Worm (Caenorhabditis elegans) whole organism, mixed stage, embryonic: ENCODE data around the gene sma-6.

Experiments
- M03D4.4 ChIP-seq: sonication (generic microtip); optimal IDR thresholded peaks from 2 replicates; lab custom pipeline; 2017; ENCODE audit warnings: mild to moderate bottlenecking, missing genetic modification characterization, missing compliant biosample characterization
- bed-3 ChIP-seq: fragments of 200-800 bp; sonication (Bioruptor generic); optimal IDR thresholded peaks from 3 replicates; lab custom pipeline; 2018; ENCODE audit warnings: mild to moderate bottlenecking, missing genetic modification characterization, moderate library complexity, missing compliant biosample characterization
- ceh-39 ChIP-seq: fragments of 150-350 bp; optimal IDR thresholded peaks from 2 replicates; lab custom pipeline; 2014; ENCODE audit warnings: missing biosample characterization, missing genetic modification characterization
- ceh-43 ChIP-seq: fragments of 200-800 bp; sonication (Bioruptor generic); optimal IDR thresholded peaks from 2 replicates; lab custom pipeline; 2018; ENCODE audit warnings: mild to moderate bottlenecking, missing genetic modification characterization, moderate library complexity, missing compliant biosample characterization
- ceh-83 ChIP-seq: fragments of 200-800 bp; sonication (Bioruptor generic); optimal IDR thresholded peaks from 2 replicates; lab custom pipeline; 2018; ENCODE audit warnings: mild to moderate bottlenecking, missing genetic modification characterization, missing compliant biosample characterization
- ces-1 ChIP-seq: fragments of 150-350 bp; optimal IDR thresholded peaks from 2 replicates; lab custom pipeline; 2014; ENCODE audit warnings: missing biosample characterization, missing genetic modification reagents, missing genetic modification characterization
- elt-1 ChIP-seq: sonication (generic microtip); optimal IDR thresholded peaks from 2 replicates; lab custom pipeline; 2017; ENCODE audit warnings: missing genetic modification characterization, mild to moderate bottlenecking, missing compliant biosample characterization, antibody characterized with exemption, moderate library complexity, borderline replicate concordance; ENCODE audit not compliant: insufficient read depth
- elt-3 ChIP-seq: fragments of 150-350 bp; optimal IDR thresholded peaks from 2 replicates; lab custom pipeline; 2014; ENCODE audit warnings: missing biosample characterization, missing genetic modification characterization
- flh-1 ChIP-seq: fragments of 200-800 bp; sonication (Bioruptor generic); optimal IDR thresholded peaks from 2 replicates; lab custom pipeline; 2018; ENCODE audit warnings: mild to moderate bottlenecking, missing genetic modification characterization, moderate library complexity, missing compliant biosample characterization
- ham-2 ChIP-seq: fragments of 200-800 bp; sonication (Bioruptor generic); optimal IDR thresholded peaks from 2 replicates; lab custom pipeline; 2018; ENCODE audit warnings: mild to moderate bottlenecking, missing genetic modification characterization, missing compliant biosample characterization
- hlh-1 ChIP-seq: fragments of 150-350 bp; optimal IDR thresholded peaks from 2 replicates; lab custom pipeline; 2014; ENCODE audit warnings: missing biosample characterization, missing genetic modification reagents, missing genetic modification characterization
- lin-13 ChIP-seq: fragments of 150-350 bp; optimal IDR thresholded peaks from 2 replicates; lab custom pipeline; 2014; ENCODE audit warnings: missing biosample characterization, missing genetic modification characterization
- lin-32 ChIP-seq: fragments of 200-800 bp; sonication (Bioruptor generic); optimal IDR thresholded peaks from 2 replicates; lab custom pipeline; 2018; ENCODE audit warnings: mild to moderate bottlenecking, missing genetic modification characterization, missing compliant biosample characterization
- lsy-2 ChIP-seq: fragments of 150-350 bp; optimal IDR thresholded peaks from 2 replicates; lab custom pipeline; 2014; ENCODE audit warnings: missing biosample characterization, missing genetic modification characterization
- mab-5 ChIP-seq: fragments of 150-350 bp; optimal IDR thresholded peaks from 2 replicates; lab custom pipeline; 2014; ENCODE audit warnings: missing biosample characterization, missing genetic modification characterization
- mep-1 ChIP-seq: fragments of 150-350 bp; optimal IDR thresholded peaks from 2 replicates; lab custom pipeline; 2017; ENCODE audit warnings: missing biosample characterization, missing genetic modification reagents, missing genetic modification characterization, inconsistent platforms
- mls-2 ChIP-seq: sonication (generic microtip); optimal IDR thresholded peaks from 2 replicates; lab custom pipeline; 2016; ENCODE audit warnings: mild to moderate bottlenecking, missing genetic modification characterization, moderate library complexity, missing compliant biosample characterization
- nhr-12 ChIP-seq: fragments of 150-350 bp; optimal IDR thresholded peaks from 2 replicates; lab custom pipeline; 2014; ENCODE audit warnings: missing biosample characterization, missing genetic modification characterization
- nhr-2 ChIP-seq: fragments of 150-350 bp; optimal IDR thresholded peaks from 2 replicates; lab custom pipeline; 2014; ENCODE audit warnings: missing biosample characterization, missing genetic modification characterization
- nhr-28 ChIP-seq: fragments of 150-350 bp; optimal IDR thresholded peaks from 2 replicates; lab custom pipeline; 2014; ENCODE audit warnings: missing biosample characterization, missing genetic modification characterization
- nhr-76 ChIP-seq: sonication (generic microtip); optimal IDR thresholded peaks from 2 replicates; lab custom pipeline; 2017; ENCODE audit warnings: missing biosample characterization, missing genetic modification characterization
- pha-4 ChIP-seq: fragments of 150-350 bp; optimal IDR thresholded peaks from 2 replicates; lab custom pipeline; 2018; ENCODE audit warnings: missing biosample characterization, missing genetic modification reagents, missing genetic modification characterization
- sem-2 ChIP-seq: fragments of 200-800 bp; sonication (Bioruptor generic); optimal IDR thresholded peaks from 2 replicates; lab custom pipeline; 2018; ENCODE audit warnings: mild to moderate bottlenecking, missing genetic modification characterization, missing compliant biosample characterization
- snpc-4 ChIP-seq: fragments of 150-350 bp; optimal IDR thresholded peaks from 2 replicates; lab custom pipeline; 2014; ENCODE audit warnings: missing biosample characterization, missing genetic modification characterization
- sptf-1 ChIP-seq: sonication (generic microtip); optimal IDR thresholded peaks from 2 replicates; lab custom pipeline; 2017; ENCODE audit warnings: mild to moderate bottlenecking, missing genetic modification characterization, moderate library complexity, missing compliant biosample characterization
- unc-120 ChIP-seq: sonication (generic microtip); optimal IDR thresholded peaks from 2 replicates; lab custom pipeline; 2017; ENCODE audit warnings: missing genetic modification characterization, missing compliant biosample characterization; ENCODE audit not compliant: poor library complexity, severe bottlenecking
- unc-39 ChIP-seq: fragments of 150-350 bp; optimal IDR thresholded peaks from 2 replicates; lab custom pipeline; 2014; ENCODE audit warnings: missing biosample characterization, missing genetic modification characterization
- unc-62 ChIP-seq: fragments of 150-350 bp; optimal IDR thresholded peaks from 2 replicates; lab custom pipeline; 2014; ENCODE audit warnings: missing biosample characterization, missing genetic modification reagents, missing genetic modification characterization
- zip-8 ChIP-seq: fragments of 150-350 bp; optimal IDR thresholded peaks from 2 replicates; lab custom pipeline; 2014; ENCODE audit warnings: missing biosample characterization, missing genetic modification characterization
- ztf-11 ChIP-seq: fragments of 150-350 bp; optimal IDR thresholded peaks from 2 replicates; lab custom pipeline; 2014; ENCODE audit warnings: missing biosample characterization, missing genetic modification characterization

sma-6 gene

DNA sequence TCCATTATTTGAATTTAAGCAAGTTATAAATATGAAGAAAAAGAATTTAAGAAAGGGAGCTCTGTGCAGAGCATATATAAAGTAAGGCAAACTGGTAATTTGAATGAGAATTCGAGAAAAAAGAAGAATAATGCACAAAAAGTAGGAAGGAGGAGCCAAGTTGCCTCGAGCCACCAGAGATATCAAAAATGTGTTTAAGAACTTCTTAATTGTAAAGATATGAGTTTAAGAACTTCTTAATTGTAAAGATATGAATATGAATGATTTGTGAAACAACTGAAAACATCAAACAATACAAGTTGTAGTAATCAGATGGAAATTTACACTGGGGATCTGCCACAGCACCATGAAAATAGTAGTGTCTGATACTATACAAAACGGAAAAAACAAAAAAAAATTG lies 37.4 kb upstream of the sma-6 start, which contains the start of gene F13H8.6:
F13H8.6 (minus strand) TSS at position 101 of the 400 bp plus-strand sequence.
- no peak for TF ChIP-seq lin-32 (GFP tag; lab: Kevin White, UChicago)
- no peak for TF ChIP-seq mep-1 (tag; lab: Kevin White, UChicago)
- no peak for TF ChIP-seq bed-3 (GFP tag; lab: Kevin White, UChicago)
- no peak for TF ChIP-seq elt-1
- no peak for TF ChIP-seq nhr-12 (tag; lab: Kevin White, UChicago)

DNA sequence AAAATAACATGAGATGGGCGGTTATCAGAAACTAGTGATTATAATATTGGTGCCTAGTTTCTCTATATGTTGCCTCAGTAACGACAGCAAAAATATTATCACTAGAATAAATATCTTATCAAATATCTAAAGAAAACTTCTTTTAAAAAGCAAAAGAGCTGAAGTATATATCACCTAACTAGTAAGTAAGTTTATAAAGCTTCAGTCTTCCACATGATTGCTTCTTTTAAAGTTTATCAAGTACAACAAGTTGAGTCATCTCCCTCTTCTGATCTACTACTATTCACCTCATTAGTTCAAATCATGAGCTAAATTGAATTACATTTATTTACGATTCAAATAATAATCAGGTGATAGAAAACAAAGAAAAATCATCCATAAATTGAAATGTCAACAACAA lies 36.2 kb upstream of the sma-6 start:
- TF ChIP-seq hlh-1 (tag; lab: Kevin White, UChicago) (no peak), ceh-83 (GFP tag; lab: Kevin White, UChicago) (no peak), zip-8 (tag; lab: Kevin White, UChicago) (no peak), ceh-43 (GFP tag; lab: Kevin White, UChicago) (no peak), sptf-1 (tag; lab: Kevin White, UChicago) (no peak), pha-4 (tag; lab: Kevin White, UChicago) (no peak), elt-3 (tag; lab: Kevin White, UChicago) (no peak), ceh-39 (tag; lab: Kevin White, UChicago) (no peak)

DNA sequence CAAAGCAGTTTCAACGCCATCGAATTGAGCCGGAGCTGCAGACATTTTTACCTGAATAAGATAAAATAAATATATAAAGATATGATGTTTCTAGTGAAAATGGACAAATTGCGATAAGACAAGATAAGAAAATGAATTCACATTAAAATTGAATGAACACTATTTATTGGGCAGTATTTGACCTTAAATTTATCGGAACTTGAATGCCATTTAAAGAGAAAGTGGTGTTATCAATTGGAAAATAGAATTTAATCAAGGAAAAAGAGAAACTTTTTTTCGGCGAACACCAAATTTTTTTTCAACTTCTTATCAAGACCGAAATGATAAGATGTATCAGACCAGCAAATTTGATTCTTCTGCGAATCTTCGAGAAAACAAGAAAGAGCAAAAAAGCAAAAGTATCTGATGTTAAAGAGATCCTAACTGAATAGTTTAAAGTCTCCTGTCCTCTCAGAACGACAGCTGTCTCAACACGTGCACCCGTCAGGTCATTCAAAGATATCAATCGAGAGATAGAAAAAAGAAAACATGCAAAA lies 34.2 kb upstream of the sma-6 start, which contains the start of gene upb-1:
upb-1 (minus strand) TSS at position 51 of the 536 bp plus-strand sequence.
- TF ChIP-seq mab-5 (tag; lab: Kevin White, UChicago) (no peak), unc-62 (GFP tag; lab: Kevin White, UChicago) (peak; percentile 90), hlh-1 (tag; lab: Kevin White, UChicago) (peak; percentile 100), elt-3 (tag; lab: Kevin White, UChicago) (no peak)

DNA sequence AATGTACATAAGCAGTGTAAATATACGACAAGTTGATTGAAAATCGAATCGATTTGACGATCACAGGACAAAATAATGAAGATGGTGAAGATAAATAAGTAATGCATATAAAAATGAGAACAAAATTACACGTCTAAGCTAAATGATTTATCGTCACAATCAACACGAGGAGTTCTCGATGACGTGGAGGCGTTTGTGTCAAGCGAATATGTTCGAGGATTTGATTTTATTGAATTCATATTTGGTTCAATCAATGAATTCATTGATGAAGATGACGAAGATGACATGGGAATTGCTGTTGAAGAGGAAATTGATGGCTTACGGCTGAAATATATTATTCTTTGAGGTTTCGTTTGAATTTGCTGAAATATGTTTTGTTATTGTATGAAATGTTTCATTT lies 31.8 kb upstream of the sma-6 start, which contains the start of gene nyn-3:
nyn-3 (minus strand) TSS at position 101 of the 400 bp plus-strand sequence.
- no peak for TF ChIP-seq mls-2
- no peak for TF ChIP-seq lsy-2 (tag; lab: Kevin White, UChicago)
- no peak for TF ChIP-seq M03D4.4 (tag; lab: Kevin White, UChicago)
- no peak for TF ChIP-seq ces-1
- TF ChIP-seq mep-1 (tag; lab: Kevin White, UChicago): no peak
- no peak for TF ChIP-seq elt-3 (tag; lab: Kevin White, UChicago)
- no peak for TF ChIP-seq nhr-2 (tag; lab: Kevin White, UChicago)
- TF ChIP-seq nhr-76 (tag; lab: Kevin White, UChicago): no peak
- no peak for TF ChIP-seq nhr-12 (tag; lab: Kevin White, UChicago)
- TF ChIP-seq unc-39 (tag; lab: Kevin White, UChicago): no peak
- TF ChIP-seq sem-2 (GFP tag; lab: Kevin White, UChicago): no peak
- no peak for TF ChIP-seq lin-32 (GFP tag; lab: Kevin White, UChicago)
- TF ChIP-seq bed-3 (GFP tag; lab: Kevin White, UChicago): no peak
- no peak for TF ChIP-seq ztf-11
- TF ChIP-seq hlh-1 (tag; lab: Kevin White, UChicago): no peak
- no peak for TF ChIP-seq lin-13 (tag; lab: Kevin White, UChicago)
- TF ChIP-seq nhr-28 (tag; lab: Kevin White, UChicago): no peak
- TF ChIP-seq unc-120: no peak
- TF ChIP-seq, all 35 proteins: peak for 0

DNA sequence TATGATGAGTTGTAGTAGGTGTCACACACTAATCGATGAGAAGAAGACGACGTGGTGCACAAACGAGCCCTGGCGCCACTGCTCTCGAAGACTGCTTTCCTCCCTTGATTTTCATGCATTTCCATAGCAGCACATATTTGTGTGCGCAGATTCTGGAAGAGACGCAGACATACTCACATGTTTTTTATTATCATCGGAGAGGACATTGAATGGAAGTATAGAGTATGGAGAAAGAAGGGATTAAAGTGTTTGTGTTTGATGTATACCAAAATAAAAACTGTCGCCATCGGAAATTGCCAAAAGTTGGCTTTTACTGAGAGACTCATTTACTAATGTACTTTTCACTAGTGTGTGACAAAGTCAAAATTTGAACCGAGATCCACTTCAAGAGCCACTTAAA lies 30.0 kb upstream of the sma-6 start, which contains the start of gene mps-1:
mps-1 (minus strand) TSS at position 101 of the 400 bp plus-strand sequence.
- TF ChIP-seq M03D4.4 (tag; lab: Kevin White, UChicago) (no peak), snpc-4 (no peak), lsy-2 (tag; lab: Kevin White, UChicago) (no peak), mls-2 (no peak), ces-1 (no peak), pha-4 (tag; lab: Kevin White, UChicago) (no peak), elt-1 (no peak), flh-1 (no peak), ztf-11 (no peak), hlh-1 (tag; lab: Kevin White, UChicago) (no peak), lin-13 (tag; lab: Kevin White, UChicago) (no peak), lin-32 (GFP tag; lab: Kevin White, UChicago) (no peak), ham-2 (GFP tag; lab: Kevin White, UChicago) (no peak), ceh-83 (GFP tag; lab: Kevin White, UChicago) (no peak)
